Worm (Caenorhabditis elegans) whole organism, L1 larva: ENCODE measurements around the gene F20D6.10.

Source experiments
- C04F5.9 ChIP-seq: sonication (generic microtip); optimal IDR thresholded peaks from 2 replicates; lab custom pipeline; 2016; ENCODE audit warnings: missing genetic modification characterization, missing compliant biosample characterization
- C16A3.4 ChIP-seq: fragments of 150-350 bp; optimal IDR thresholded peaks from 2 replicates; lab custom pipeline; 2014; ENCODE audit warnings: missing biosample characterization, missing genetic modification characterization
- C34B4.2 ChIP-seq: sonication (generic microtip); optimal IDR thresholded peaks from 2 replicates; lab custom pipeline; 2017; ENCODE audit warnings: mild to moderate bottlenecking, missing genetic modification characterization, missing compliant biosample characterization
- F16B12.6 ChIP-seq: fragments of 150-350 bp; optimal IDR thresholded peaks from 2 replicates; lab custom pipeline; 2014; ENCODE audit warnings: missing biosample characterization, missing genetic modification characterization
- Y116A8C.19 ChIP-seq: sonication (generic microtip); optimal IDR thresholded peaks from 2 replicates; lab custom pipeline; 2016; ENCODE audit warnings: missing compliant biosample characterization, missing genetic modification characterization, borderline replicate concordance
- alr-1 ChIP-seq: fragments of 200-800 bp; sonication (Bioruptor generic); optimal IDR thresholded peaks from 2 replicates; lab custom pipeline; 2018; ENCODE audit warnings: borderline replicate concordance, mild to moderate bottlenecking, missing genetic modification characterization, missing compliant biosample characterization
- ama-1 ChIP-seq: fragments of 150-350 bp; optimal IDR thresholded peaks from 2 replicates; lab custom pipeline; 2014
- blmp-1 ChIP-seq: fragments of 150-350 bp; optimal IDR thresholded peaks from 2 replicates; lab custom pipeline; 2014; ENCODE audit warnings: missing biosample characterization, missing genetic modification characterization
- ceh-8 ChIP-seq: fragments of 200-800 bp; sonication (Bioruptor generic); optimal IDR thresholded peaks from 2 replicates; lab custom pipeline; 2018; ENCODE audit warnings: mild to moderate bottlenecking, missing genetic modification characterization, moderate library complexity, missing compliant biosample characterization
- ceh-82 ChIP-seq, 3 experiments: fragments of 150-350 bp in 1 of 3; sonication (generic microtip) in 2 of 3; optimal IDR thresholded peaks; 2 replicates each; lab custom pipeline; 2014 to 2017; ENCODE audit warnings: missing biosample characterization in 3 of 3, missing genetic modification characterization in 3 of 3
- ceh-88 ChIP-seq: fragments of 200-800 bp; sonication (Bioruptor generic); IDR thresholded peaks from 2 replicates; pipeline ENCODE4 v1.3.6; 2022; ENCODE audit warnings: missing genetic modification characterization, missing compliant biosample characterization
- ceh-90 ChIP-seq: sonication (generic microtip); optimal IDR thresholded peaks from 2 replicates; lab custom pipeline; 2016; ENCODE audit warnings: missing genetic modification characterization, missing compliant biosample characterization
- ces-1 ChIP-seq: fragments of 150-350 bp; optimal IDR thresholded peaks from 2 replicates; lab custom pipeline; 2014; ENCODE audit warnings: missing biosample characterization, missing genetic modification reagents, missing genetic modification characterization
- dsc-1 ChIP-seq: sonication (generic microtip); optimal IDR thresholded peaks from 2 replicates; lab custom pipeline; 2016; ENCODE audit warnings: mild to moderate bottlenecking, missing genetic modification characterization, missing compliant biosample characterization
- efl-1 ChIP-seq, 4 experiments: fragments of 150-350 bp; optimal IDR thresholded peaks in 3 of 4; peaks in 1 of 4; 1 replicate in 1 of 4; 2 replicates in 3 of 4; lab custom pipeline; 2014; ENCODE audit warnings: missing biosample characterization in 2 of 4, missing genetic modification characterization in 2 of 4, missing genetic modification reagents in 2 of 4
- elt-2 ChIP-seq: sonication (generic microtip); optimal IDR thresholded peaks from 2 replicates; lab custom pipeline; 2016; ENCODE audit warnings: missing genetic modification characterization, mild to moderate bottlenecking, inconsistent platforms, missing compliant biosample characterization, missing genetic modification reagents
- ets-5 ChIP-seq: fragments of 200-800 bp; sonication (Bioruptor generic); IDR thresholded peaks from 2 replicates; pipeline ENCODE4 v1.3.6; 2022; ENCODE audit warnings: missing genetic modification characterization, missing compliant biosample characterization
- fkh-4 ChIP-seq: sonication (generic microtip); optimal IDR thresholded peaks from 2 replicates; lab custom pipeline; 2016; ENCODE audit warnings: missing compliant biosample characterization, missing genetic modification characterization, borderline replicate concordance
- fkh-8 ChIP-seq: sonication (generic microtip); optimal IDR thresholded peaks from 2 replicates; lab custom pipeline; 2016; ENCODE audit warnings: mild to moderate bottlenecking, missing genetic modification characterization, missing compliant biosample characterization
- fos-1 ChIP-seq: fragments of 150-350 bp; optimal IDR thresholded peaks from 2 replicates; lab custom pipeline; 2014; ENCODE audit warnings: missing biosample characterization, missing genetic modification characterization
- hlh-17 ChIP-seq: fragments of 200-800 bp; sonication (Bioruptor generic); optimal IDR thresholded peaks from 2 replicates; lab custom pipeline; 2018; ENCODE audit warnings: missing genetic modification characterization, mild to moderate bottlenecking, missing compliant biosample characterization, moderate library complexity, borderline replicate concordance
- hlh-4 ChIP-seq: sonication (generic microtip); optimal IDR thresholded peaks from 2 replicates; lab custom pipeline; 2016; ENCODE audit warnings: mild to moderate bottlenecking, missing genetic modification characterization, missing compliant biosample characterization
- hpl-2 ChIP-seq: fragments of 150-350 bp; optimal IDR thresholded peaks from 2 replicates; lab custom pipeline; 2014; ENCODE audit warnings: missing biosample characterization, missing genetic modification reagents, missing genetic modification characterization
- jun-1 ChIP-seq: fragments of 150-350 bp; optimal IDR thresholded peaks from 2 replicates; lab custom pipeline; 2014; ENCODE audit warnings: missing biosample characterization, missing genetic modification reagents, missing genetic modification characterization
- lin-13 ChIP-seq: fragments of 150-350 bp; optimal IDR thresholded peaks from 2 replicates; lab custom pipeline; 2014; ENCODE audit warnings: missing biosample characterization, missing genetic modification reagents, missing genetic modification characterization
- lin-14 ChIP-seq: fragments of 200-800 bp; sonication (Bioruptor generic); optimal IDR thresholded peaks from 2 replicates; lab custom pipeline; 2018; ENCODE audit warnings: mild to moderate bottlenecking, missing genetic modification characterization, moderate library complexity, missing compliant biosample characterization
- lsy-2 ChIP-seq, 2 experiments: fragments of 150-350 bp; optimal IDR thresholded peaks; 2 replicates each; lab custom pipeline; 2014; ENCODE audit warnings: missing biosample characterization in 2 of 2, missing genetic modification characterization in 2 of 2
- mef-2 ChIP-seq: fragments of 150-350 bp; optimal IDR thresholded peaks from 2 replicates; lab custom pipeline; 2014; ENCODE audit warnings: missing biosample characterization, missing genetic modification characterization
- mep-1 ChIP-seq: fragments of 150-350 bp; optimal IDR thresholded peaks from 2 replicates; lab custom pipeline; 2014; ENCODE audit warnings: missing biosample characterization, missing genetic modification characterization
- nhr-11 ChIP-seq: fragments of 150-350 bp; optimal IDR thresholded peaks from 2 replicates; lab custom pipeline; 2014; ENCODE audit warnings: missing biosample characterization, missing genetic modification characterization
- nhr-19 ChIP-seq: fragments of 200-800 bp; sonication (Bioruptor generic); conservative IDR thresholded peaks from 2 replicates; pipeline ENCODE4 v1.3.6; 2022; ENCODE audit warnings: missing genetic modification characterization, missing compliant biosample characterization
- nhr-237 ChIP-seq: fragments of 150-350 bp; optimal IDR thresholded peaks from 2 replicates; lab custom pipeline; 2014; ENCODE audit warnings: missing biosample characterization, missing genetic modification characterization
- nhr-28 ChIP-seq: fragments of 150-350 bp; optimal IDR thresholded peaks from 2 replicates; lab custom pipeline; 2014; ENCODE audit warnings: missing biosample characterization, missing genetic modification characterization
- nhr-47 ChIP-seq: sonication (generic microtip); optimal IDR thresholded peaks from 2 replicates; lab custom pipeline; 2016; ENCODE audit warnings: mild to moderate bottlenecking, missing genetic modification characterization, moderate library complexity, missing compliant biosample characterization
- nhr-77 ChIP-seq: fragments of 150-350 bp; optimal IDR thresholded peaks from 2 replicates; lab custom pipeline; 2014; ENCODE audit warnings: missing biosample characterization, missing genetic modification characterization
- nhr-84 ChIP-seq: sonication (generic microtip); optimal IDR thresholded peaks from 2 replicates; lab custom pipeline; 2017; ENCODE audit warnings: missing biosample characterization, missing genetic modification characterization
- pag-3 ChIP-seq: sonication (generic microtip); optimal IDR thresholded peaks from 2 replicates; lab custom pipeline; 2017; ENCODE audit warnings: missing genetic modification characterization, mild to moderate bottlenecking, missing compliant biosample characterization, antibody characterized with exemption, borderline replicate concordance; ENCODE audit not compliant: insufficient read depth
- pax-3 ChIP-seq: fragments of 200-800 bp; sonication (Bioruptor generic); optimal IDR thresholded peaks from 2 replicates; lab custom pipeline; 2018; ENCODE audit warnings: mild to moderate bottlenecking, missing genetic modification characterization, moderate library complexity, missing compliant biosample characterization
- rnt-1 ChIP-seq: sonication (generic microtip); optimal IDR thresholded peaks from 2 replicates; lab custom pipeline; 2016; ENCODE audit warnings: mild to moderate bottlenecking, missing genetic modification characterization, moderate library complexity, missing compliant biosample characterization
- snu-23 ChIP-seq: sonication (generic microtip); optimal IDR thresholded peaks from 2 replicates; lab custom pipeline; 2016; ENCODE audit warnings: missing genetic modification characterization, missing compliant biosample characterization
- sup-37 ChIP-seq: fragments of 200-800 bp; sonication (Bioruptor generic); optimal IDR thresholded peaks from 2 replicates; lab custom pipeline; 2018; ENCODE audit warnings: mild to moderate bottlenecking, missing genetic modification characterization, missing compliant biosample characterization
- tbx-2 ChIP-seq: sonication (generic microtip); optimal IDR thresholded peaks from 2 replicates; lab custom pipeline; 2016; ENCODE audit warnings: missing genetic modification characterization, missing compliant biosample characterization
- vab-15 ChIP-seq: sonication (generic microtip); optimal IDR thresholded peaks from 2 replicates; lab custom pipeline; 2017; ENCODE audit warnings: missing genotype, mild to moderate bottlenecking, missing genetic modification characterization, missing compliant biosample characterization
- xbp-1 ChIP-seq: sonication (generic microtip); optimal IDR thresholded peaks from 2 replicates; lab custom pipeline; 2016; ENCODE audit warnings: missing genetic modification characterization, missing compliant biosample characterization

F20D6.10 gene

ce11 chrV:8188421-8188820 lies 7.3 kb downstream of the F20D6.10 start, which contains the start of gene F20D6.15:
F20D6.15 (minus strand) TSS chrV:8188467.
- no peak for TF ChIP-seq ceh-8 (GFP tag; lab: Kevin White, UChicago)
- no peak for TF ChIP-seq C04F5.9
- no peak for TF ChIP-seq nhr-19 (GFP tag; lab: Robert Waterston, UW)
- no peak for TF ChIP-seq mef-2 (tag; lab: Kevin White, UChicago)
- TF ChIP-seq ces-1 (GFP tag; lab: Kevin White, UChicago): no peak
- no peak for TF ChIP-seq hpl-2 (GFP tag; lab: Kevin White, UChicago)
- no peak for TF ChIP-seq nhr-77 (tag; lab: Kevin White, UChicago)
- TF ChIP-seq sup-37 (GFP tag; lab: Kevin White, UChicago): no peak
- TF ChIP-seq hlh-4 (tag; lab: Kevin White, UChicago): no peak
- TF ChIP-seq ets-5 (GFP tag; lab: Robert Waterston, UW): no peak
- no peak for TF ChIP-seq alr-1 (tag; lab: Kevin White, UChicago)
- TF ChIP-seq lsy-2 (tag; optimal IDR thresholded peaks at IDR 0.05; lab: Kevin White, UChicago): no peak
- TF ChIP-seq ceh-82 (tag; optimal IDR thresholded peaks at IDR 0.05; lab: Kevin White, UChicago): no peak
- TF ChIP-seq efl-1 (optimal IDR thresholded peaks at IDR 0.05; lab: Kevin White, UChicago): no peak
- no peak for TF ChIP-seq efl-1 (GFP tag; optimal IDR thresholded peaks at IDR 0.05 in 1 of 2; lab: Kevin White, UChicago)
- no peak for TF ChIP-seq nhr-28
- TF ChIP-seq pag-3: no peak
- TF ChIP-seq, all 84 proteins: peak for 0

DNA sequence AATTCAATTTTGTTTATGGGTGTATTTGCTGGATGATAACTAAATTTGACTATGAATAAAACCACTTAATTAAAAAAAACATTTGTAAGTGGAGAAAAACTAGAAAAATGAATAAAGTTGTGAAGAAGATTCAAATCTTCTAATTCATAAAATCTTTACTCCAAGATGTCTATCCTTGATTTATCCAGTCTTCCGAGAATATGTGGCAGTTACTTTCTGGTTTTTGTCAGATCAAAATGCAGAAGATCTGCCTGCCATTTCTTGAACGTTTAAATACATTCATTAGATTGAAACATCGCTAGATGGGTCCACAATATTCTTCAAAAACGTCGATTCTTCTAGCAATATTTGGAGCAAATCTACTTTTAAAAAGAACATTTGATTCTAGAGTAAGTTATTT lies 10.0 kb downstream of the F20D6.10 start, which contains the start of gene F20D6.2:
TSS of gene F20D6.2 (plus strand) at position 301 of the 400 bp plus-strand sequence.
- TF ChIP-seq ceh-82 (tag; optimal IDR thresholded peaks at IDR 0.05; lab: Kevin White, UChicago) (no peak), F16B12.6 (tag; lab: Kevin White, UChicago) (no peak), vab-15 (tag; lab: Kevin White, UChicago) (no peak), tbx-2 (no peak), mef-2 (tag; lab: Kevin White, UChicago) (no peak)

DNA sequence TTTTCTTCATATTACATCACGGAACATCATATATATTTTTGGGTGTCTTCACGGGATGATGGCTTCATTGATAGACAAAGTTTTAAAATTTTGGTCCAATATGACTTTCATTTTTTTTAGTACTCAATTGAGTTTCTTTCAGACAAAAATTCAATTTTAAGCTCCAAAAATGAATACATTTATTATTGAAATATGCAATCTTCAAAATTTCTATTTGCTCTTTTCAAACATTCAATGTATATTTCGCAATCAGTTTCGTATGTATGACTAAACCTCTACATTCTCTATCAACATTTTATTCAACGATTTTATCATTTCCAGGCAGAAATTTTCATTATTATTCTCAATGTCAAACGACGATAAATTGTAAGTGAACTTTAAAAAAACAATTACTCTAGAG lies 12.4 kb downstream of the F20D6.10 start, which contains the start of gene srp-8:
TSS of gene srp-8 (plus strand) at position 301 of the 400 bp plus-strand sequence.
- TF ChIP-seq pax-3 (tag; lab: Kevin White, UChicago): no peak
- no peak for TF ChIP-seq xbp-1 (tag; lab: Kevin White, UChicago)
- no peak for TF ChIP-seq ceh-88 (GFP tag; lab: Robert Waterston, UW)
- no peak for TF ChIP-seq C16A3.4 (tag; lab: Kevin White, UChicago)
- TF ChIP-seq fkh-4 (tag; lab: Kevin White, UChicago): no peak
- TF ChIP-seq hpl-2 (GFP tag; lab: Kevin White, UChicago): no peak
- TF ChIP-seq mep-1: no peak
- no peak for TF ChIP-seq C34B4.2 (tag; lab: Kevin White, UChicago)
- TF ChIP-seq elt-2 (tag; lab: Kevin White, UChicago): no peak
- no peak for TF ChIP-seq jun-1 (tag; lab: Kevin White, UChicago)
- TF ChIP-seq Y116A8C.19: no peak
- no peak for TF ChIP-seq hlh-17 (GFP tag; lab: Kevin White, UChicago)
- no peak for TF ChIP-seq efl-1 (optimal IDR thresholded peaks at IDR 0.05; lab: Kevin White, UChicago)
- no peak for TF ChIP-seq efl-1 (GFP tag; optimal IDR thresholded peaks at IDR 0.05 in 1 of 2; lab: Kevin White, UChicago)
- no peak for TF ChIP-seq ets-5 (GFP tag; lab: Robert Waterston, UW)
- no peak for TF ChIP-seq F16B12.6 (tag; lab: Kevin White, UChicago)
- no peak for TF ChIP-seq alr-1 (tag; lab: Kevin White, UChicago)

DNA sequence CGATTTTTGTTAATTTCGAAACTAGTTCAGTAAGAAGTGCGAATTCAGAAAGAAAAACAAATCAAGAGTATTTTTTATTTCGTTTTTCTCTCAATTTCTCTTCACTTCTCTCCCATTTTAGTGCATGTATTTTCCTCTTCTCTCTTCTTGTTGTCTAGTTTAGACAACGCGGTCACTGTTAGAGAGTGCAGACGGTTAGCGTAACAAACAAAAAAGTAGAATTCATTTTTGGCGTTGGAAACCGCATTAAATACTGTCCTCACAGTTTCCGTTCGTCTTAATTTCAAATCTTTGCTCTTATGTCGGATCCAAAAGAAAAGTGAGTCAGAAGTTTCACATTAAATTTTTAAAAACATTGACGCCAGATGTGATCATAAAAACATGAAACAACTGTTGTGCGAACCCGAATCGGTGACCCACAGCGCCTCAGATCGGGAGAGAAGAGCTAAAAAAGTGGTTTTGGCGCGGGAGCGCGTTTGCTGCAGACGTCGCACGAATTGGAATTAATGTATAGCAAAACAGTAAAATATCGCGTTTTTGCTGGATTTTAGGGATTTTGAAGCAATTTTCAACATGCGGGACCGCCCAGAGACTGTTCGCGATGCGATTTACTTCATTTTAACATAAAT lies 16.7 kb downstream of the F20D6.10 start, which contains the start of gene srp-7:
TSS of gene srp-7 (plus strand) at position 213 of the 629 bp plus-strand sequence.
- TF ChIP-seq dsc-1 (tag; lab: Kevin White, UChicago) (no peak), ets-5 (GFP tag; lab: Robert Waterston, UW) (no peak), nhr-84 (no peak), ceh-90 (no peak), F16B12.6 (tag; lab: Kevin White, UChicago) (no peak), nhr-47 (tag; lab: Kevin White, UChicago) (no peak), nhr-237 (no peak), ceh-8 (GFP tag; lab: Kevin White, UChicago) (no peak), fkh-8 (tag; lab: Kevin White, UChicago) (no peak), fos-1 (tag; lab: Kevin White, UChicago) (no peak), lin-13 (GFP tag; lab: Kevin White, UChicago) (no peak), rnt-1 (peak; percentile 58), lin-14 (GFP tag; lab: Kevin White, UChicago) (peak; percentile 68), blmp-1 (peak; percentile 56), nhr-11 (tag; lab: Kevin White, UChicago) (no peak), snu-23 (GFP tag; lab: Kevin White, UChicago) (peak; percentile 9), ama-1 (lab: Kevin White, UChicago) (no peak), ceh-82 (tag; optimal IDR thresholded peaks at IDR 0.05; lab: Kevin White, UChicago) (peak in 1 of 3 experiments; percentile 28), jun-1 (tag; lab: Kevin White, UChicago) (no peak), mep-1 (peak; percentile 34)
